Fruit fly (Drosophila melanogaster): ENCODE results near the gene eIF3i.

Gene eIF3i

dm6 chr2L:4945300-4945699, 22.3 kb downstream of the eIF3i start, which contains the start of the genes mRpL24 and betaggt-I (continued):
- TF ChIP-seq fd59A (GFP tag; optimal IDR thresholded peaks at IDR 0.05) (peak; percentile 91), Sox14 (GFP tag; optimal IDR thresholded peaks at IDR 0.05) (peak; percentile 96), CG3032 (tag; optimal IDR thresholded peaks at IDR 0.05) (peak; percentile 99), Met (GFP tag; optimal IDR thresholded peaks at IDR 0.05) (peak; percentile 95), Hr4 (GFP tag; optimal IDR thresholded peaks at IDR 0.05) (peak; percentile 95), Gug (GFP tag; IDR thresholded peaks at IDR 0.05) (peak; percentile 98), achi (GFP tag; optimal IDR thresholded peaks at IDR 0.05) (peak; percentile 95), ss (GFP tag; optimal IDR thresholded peaks at IDR 0.05) (peak; percentile 89 to 94), CG31627 (GFP tag; optimal IDR thresholded peaks at IDR 0.05) (peak; percentile 95), cyc (GFP tag; optimal IDR thresholded peaks at IDR 0.05) (peak; percentile 95), OdsH (GFP tag; optimal IDR thresholded peaks at IDR 0.05) (peak; percentile 98), fkh (GFP tag; optimal IDR thresholded peaks at IDR 0.05) (peak; percentile 87), CG7368 (GFP tag; optimal IDR thresholded peaks at IDR 0.05) (peak; percentile 90), CG6163 (GFP tag; IDR thresholded peaks at IDR 0.05) (peak; percentile 98), Hr38 (GFP tag; optimal IDR thresholded peaks at IDR 0.05) (no peak), CG4318 (GFP tag; optimal IDR thresholded peaks at IDR 0.05) (peak; percentile 94), CG11902 (GFP tag; optimal IDR thresholded peaks at IDR 0.05) (peak; percentile 92), CG10669 (GFP tag; optimal IDR thresholded peaks at IDR 0.05) (peak; percentile 96), Eip93F (GFP tag; optimal IDR thresholded peaks at IDR 0.05) (peak; percentile 81), CG15336 (GFP tag; IDR thresholded peaks at IDR 0.05) (peak; percentile 97), CG34406 (GFP tag; optimal IDR thresholded peaks at IDR 0.05) (peak; percentile 97), CG8119 (GFP tag; IDR thresholded peaks at IDR 0.05) (peak; percentile 95), CG6276 (GFP tag; optimal IDR thresholded peaks at IDR 0.05) (peak; percentile 92), spab (GFP tag; optimal IDR thresholded peaks at IDR 0.05) (peak; percentile 92), vri (GFP tag; optimal IDR thresholded peaks at IDR 0.05) (peak; percentile 89), pdm3 (GFP tag; optimal IDR thresholded peaks at IDR 0.05) (peak; percentile 97), CG8319 (GFP tag; optimal IDR thresholded peaks at IDR 0.05) (peak; percentile 89), topi (GFP tag; optimal IDR thresholded peaks at IDR 0.05) (peak; percentile 96), acj6 (GFP tag; optimal IDR thresholded peaks at IDR 0.05) (peak; percentile 97), Ets96B (tag; optimal IDR thresholded peaks at IDR 0.05) (peak; percentile 98), CG6854 (GFP tag; optimal IDR thresholded peaks at IDR 0.05) (peak; percentile 85), Eip75B (GFP tag; optimal IDR thresholded peaks at IDR 0.05) (peak; percentile 94), eg (GFP tag; IDR thresholded peaks at IDR 0.05) (peak; percentile 99), dac (GFP tag; optimal IDR thresholded peaks at IDR 0.05) (peak; percentile 93), CG32006 (GFP tag; optimal IDR thresholded peaks at IDR 0.05) (peak; percentile 97), Ets21C (GFP tag; optimal IDR thresholded peaks at IDR 0.05) (peak; percentile 90)

dm6 chr2L:4942257-4942792, 25.2 kb downstream of the eIF3i start, which contains the start of gene synr:
synr (plus strand) TSS chr2L:4942742.
- TF ChIP-seq CG34406 (GFP tag; optimal IDR thresholded peaks at IDR 0.05): no peak
- TF ChIP-seq Hr39 (GFP tag; optimal IDR thresholded peaks at IDR 0.05): no peak
- no peak for TF ChIP-seq salr (GFP tag; optimal IDR thresholded peaks at IDR 0.05)
- TF ChIP-seq CG7368 (GFP tag; optimal IDR thresholded peaks at IDR 0.05): no peak
- TF ChIP-seq Hr4 (GFP tag; optimal IDR thresholded peaks at IDR 0.05): no peak
- no peak for TF ChIP-seq CG11902 (GFP tag; optimal IDR thresholded peaks at IDR 0.05)

dm6 chr2L:4937060-4937459, 30.5 kb downstream of the eIF3i start, which contains the start of gene Sgs1:
Sgs1 (plus strand) TSS chr2L:4937409.
- no peak for TF ChIP-seq achi (GFP tag; optimal IDR thresholded peaks at IDR 0.05)
- no peak for TF ChIP-seq CG8119 (GFP tag; IDR thresholded peaks at IDR 0.05)
- peak; percentile 8 for TF ChIP-seq vri (GFP tag; optimal IDR thresholded peaks at IDR 0.05)
